Worm (Caenorhabditis elegans) whole organism, midembryonic: ENCODE data around the gene lig-4.

Experiments
- T22C8.4 ChIP-seq: fragments of 200-800 bp; sonication (Bioruptor generic); IDR thresholded peaks from 2 replicates; pipeline ENCODE4 v1.3.6; 2022; ENCODE audit warnings: missing genetic modification characterization, missing compliant biosample characterization
- cog-1 ChIP-seq: sonication (generic microtip); optimal IDR thresholded peaks from 2 replicates; lab custom pipeline; 2016; ENCODE audit warnings: missing genetic modification characterization, missing compliant biosample characterization
- tab-1 ChIP-seq: fragments of 200-800 bp; sonication (Bioruptor generic); IDR thresholded peaks from 2 replicates; pipeline ENCODE4 v1.3.6; 2022; ENCODE audit warnings: missing genetic modification characterization, missing compliant biosample characterization

DNA sequence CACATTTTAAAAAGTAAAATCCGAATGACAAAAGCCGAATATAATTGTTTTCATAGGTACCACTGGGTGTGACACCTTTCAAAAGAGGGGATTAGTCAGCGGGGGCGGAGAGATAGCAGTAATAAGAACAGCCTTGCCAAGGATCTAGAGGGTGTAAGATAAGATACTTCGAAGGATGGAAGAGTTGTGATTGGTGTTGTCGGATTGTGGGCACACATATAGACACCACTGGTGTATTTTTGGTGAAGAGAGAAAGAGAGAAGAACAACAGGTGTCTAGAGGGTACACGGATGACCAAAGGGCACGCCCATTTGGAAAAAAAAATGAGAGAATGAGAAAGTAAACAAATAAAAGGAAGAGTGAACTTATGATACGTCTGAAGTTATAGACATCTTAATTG, 23.9 kb downstream of the lig-4 start:
- no peak for TF ChIP-seq T22C8.4 (GFP tag; lab: Robert Waterston, UW)
- no peak for TF ChIP-seq tab-1
- TF ChIP-seq cog-1, result no peak
